Fruit fly (Drosophila melanogaster): ENCODE results near the gene CG5116.

Gene CG5116

dm6 chr3R:25482463-25483173, at the start of gene CG5116, which contains the start of the genes XNP and CG42488 (continued):
- peak; percentile 38 for TF ChIP-seq mirr (GFP tag; optimal IDR thresholded peaks at IDR 0.05)
- no peak for TF ChIP-seq CG2199 (GFP tag; IDR thresholded peaks at IDR 0.05)
- TF ChIP-seq dpn (GFP tag; optimal IDR thresholded peaks at IDR 0.05) = peak in 1 of 2 experiments; percentile 61
- TF ChIP-seq CrebB (tag; optimal IDR thresholded peaks at IDR 0.05) = peak; percentile 19
- no peak for TF ChIP-seq CG11723 (GFP tag; optimal IDR thresholded peaks at IDR 0.05)
- TF ChIP-seq p53 (GFP tag; optimal IDR thresholded peaks at IDR 0.05) = no peak
- no peak for TF ChIP-seq Stat92E (GFP tag; optimal IDR thresholded peaks at IDR 0.05)
- no peak for TF ChIP-seq NK7.1 (GFP tag; optimal IDR thresholded peaks at IDR 0.05)
- TF ChIP-seq HLH4C (GFP tag; IDR thresholded peaks at IDR 0.05; ENCODE audit: partially characterized antibody) = peak; percentile 98
- TF ChIP-seq Hr3 (GFP tag; optimal IDR thresholded peaks at IDR 0.05) = peak; percentile 48
- TF ChIP-seq lilli (GFP tag; optimal IDR thresholded peaks at IDR 0.05) = peak; percentile 76
- no peak for TF ChIP-seq CG3995 (GFP tag; optimal IDR thresholded peaks at IDR 0.05)
- TF ChIP-seq rib (GFP tag; IDR thresholded peaks at IDR 0.05) = peak; percentile 66; the same call in 1 of the 2 replicates
- peak; percentile 92 for TF ChIP-seq CG42726 (GFP tag; IDR thresholded peaks at IDR 0.05; ENCODE audit: partially characterized antibody)
- peak; percentile 98 for TF ChIP-seq nerfin-2 (GFP tag; IDR thresholded peaks at IDR 0.05; ENCODE audit: partially characterized antibody)
- TF ChIP-seq CG32772 (GFP tag; IDR thresholded peaks at IDR 0.05) = no peak
- no peak for TF ChIP-seq CG14965 (GFP tag; optimal IDR thresholded peaks at IDR 0.05; ENCODE audit: borderline replicate concordance)
- no peak for TF ChIP-seq CG16863 (GFP tag; optimal IDR thresholded peaks at IDR 0.05)
- TF ChIP-seq CG3163 (GFP tag; optimal IDR thresholded peaks at IDR 0.05) = peak; percentile 7
- TF ChIP-seq CG10267 (tag; optimal IDR thresholded peaks at IDR 0.05) = peak; percentile 62
- no peak for TF ChIP-seq wek (GFP tag; optimal IDR thresholded peaks at IDR 0.05)
- TF ChIP-seq pzg (GFP tag; optimal IDR thresholded peaks at IDR 0.05) = peak; percentile 72
- no peak; the same call in 1 of the 2 replicates for TF ChIP-seq CG4404 (GFP tag; IDR thresholded peaks at IDR 0.05)
- TF ChIP-seq CG7556 (GFP tag; optimal IDR thresholded peaks at IDR 0.05) = no peak
- TF ChIP-seq Meics (GFP tag; optimal IDR thresholded peaks at IDR 0.05) = peak; percentile 46
- peak; percentile 45 for TF ChIP-seq Fer1 (GFP tag; optimal IDR thresholded peaks at IDR 0.05)
- no peak for TF ChIP-seq MTF-1 (GFP tag; optimal IDR thresholded peaks at IDR 0.05; ENCODE audit: borderline replicate concordance)
- no peak for TF ChIP-seq CG2678 (tag; optimal IDR thresholded peaks at IDR 0.05)
- TF ChIP-seq pfk (GFP tag; optimal IDR thresholded peaks at IDR 0.05) = no peak
- TF ChIP-seq CG3065 (GFP tag; optimal IDR thresholded peaks at IDR 0.05) = no peak
- peak; percentile 99 for TF ChIP-seq Scr (GFP tag; IDR thresholded peaks at IDR 0.05; ENCODE audit: partially characterized antibody)
- TF ChIP-seq Dip2 (GFP tag; IDR thresholded peaks at IDR 0.05) = no peak
- TF ChIP-seq run (tag; optimal IDR thresholded peaks at IDR 0.05) = no peak
- TF ChIP-seq Drgx (GFP tag; IDR thresholded peaks at IDR 0.05) = peak; percentile 59
- TF ChIP-seq cg (GFP tag; optimal IDR thresholded peaks at IDR 0.05) = no peak
- peak; percentile 31 for TF ChIP-seq Fer2 (tag; optimal IDR thresholded peaks at IDR 0.05)
- no peak for TF ChIP-seq CG4707 (GFP tag; optimal IDR thresholded peaks at IDR 0.05)
- no peak for TF ChIP-seq Lpt (GFP tag; optimal IDR thresholded peaks at IDR 0.05)
- peak; percentile 32; the same call in 1 of the 2 replicates for TF ChIP-seq lmd (GFP tag; IDR thresholded peaks at IDR 0.05)
- TF ChIP-seq Sox100B (GFP tag; optimal IDR thresholded peaks at IDR 0.05) = no peak
- TF ChIP-seq CG4360 (GFP tag; IDR thresholded peaks at IDR 0.05) = no peak
- no peak for TF ChIP-seq CG17359 (tag; optimal IDR thresholded peaks at IDR 0.05)
- TF ChIP-seq gcm (GFP tag; optimal IDR thresholded peaks at IDR 0.05) = no peak
- no peak for TF ChIP-seq jigr1 (GFP tag; IDR thresholded peaks at IDR 0.05)
- no peak for TF ChIP-seq GATAe (GFP tag; conservative IDR thresholded peaks at IDR 0.05)
- TF ChIP-seq CG13624 (GFP tag; optimal IDR thresholded peaks at IDR 0.05) = peak; percentile 26
- no peak for TF ChIP-seq CG15073 (GFP tag; optimal IDR thresholded peaks at IDR 0.05)
- TF ChIP-seq HmgD (GFP tag; optimal IDR thresholded peaks at IDR 0.05) = peak; percentile 3
- no peak for TF ChIP-seq onecut (GFP tag; IDR thresholded peaks at IDR 0.05)

All from whole organism, embryonic.